Fruit fly (Drosophila melanogaster): Measurements from ENCODE around the gene Mettl14.

Gene Mettl14

DNA sequence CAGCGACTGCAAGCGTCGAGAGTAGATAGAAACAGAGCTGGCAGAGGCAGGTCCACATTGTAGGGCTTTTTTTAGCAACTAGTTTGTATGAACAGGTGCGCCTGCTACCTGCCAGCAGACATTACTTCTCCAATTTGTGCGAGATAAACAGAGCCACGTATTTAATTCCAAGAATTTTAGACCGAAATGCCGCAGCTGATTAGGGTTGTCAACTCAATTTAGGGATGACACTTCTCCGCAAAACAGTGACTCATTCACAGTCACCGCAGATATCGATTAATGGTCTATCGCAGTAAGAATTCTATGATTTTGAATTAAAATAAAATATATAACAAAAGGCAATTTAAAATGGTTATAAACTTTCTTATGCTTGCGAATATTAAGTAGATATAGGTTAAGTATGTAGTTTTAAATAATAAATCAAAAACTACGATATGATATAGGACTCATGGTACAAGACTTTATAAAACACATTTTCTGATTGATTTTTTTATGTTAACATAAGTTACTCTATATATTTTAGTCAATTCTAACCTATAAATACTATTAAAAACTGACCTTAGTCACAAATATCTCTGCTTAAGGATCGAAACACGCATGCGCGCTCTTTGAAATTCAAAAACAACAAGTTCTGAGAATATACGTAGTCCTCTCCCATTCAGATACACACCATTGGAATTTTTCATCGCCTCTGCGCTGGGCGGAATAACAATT, 5.3 kb upstream of the Mettl14 start, which contains the start of the genes wol and Scgalpha:
wol (minus strand) TSS at position 220 of the 714 bp plus-strand sequence.
Scgalpha (plus strand) TSS at position 664 of the 714 bp plus-strand sequence.
- TF ChIP-seq Hr38 (GFP tag; optimal IDR thresholded peaks at IDR 0.05) (no peak), esn (GFP tag; optimal IDR thresholded peaks at IDR 0.05) (peak; percentile 0)

dm6 chr2L:8304635-8305034, 3.6 kb upstream of the Mettl14 start:
- TF ChIP-seq CG34406 (GFP tag; optimal IDR thresholded peaks at IDR 0.05), result no peak
- TF ChIP-seq CG1621 (tag; optimal IDR thresholded peaks at IDR 0.05), result no peak
- TF ChIP-seq dac (GFP tag; optimal IDR thresholded peaks at IDR 0.05), result no peak
- TF ChIP-seq CG8632 (GFP tag; optimal IDR thresholded peaks at IDR 0.05), result no peak
- TF ChIP-seq Eip93F (GFP tag; optimal IDR thresholded peaks at IDR 0.05), result no peak
- no peak for TF ChIP-seq Ets21C (GFP tag; optimal IDR thresholded peaks at IDR 0.05)
- TF ChIP-seq CG10669 (GFP tag; optimal IDR thresholded peaks at IDR 0.05), result no peak

DNA sequence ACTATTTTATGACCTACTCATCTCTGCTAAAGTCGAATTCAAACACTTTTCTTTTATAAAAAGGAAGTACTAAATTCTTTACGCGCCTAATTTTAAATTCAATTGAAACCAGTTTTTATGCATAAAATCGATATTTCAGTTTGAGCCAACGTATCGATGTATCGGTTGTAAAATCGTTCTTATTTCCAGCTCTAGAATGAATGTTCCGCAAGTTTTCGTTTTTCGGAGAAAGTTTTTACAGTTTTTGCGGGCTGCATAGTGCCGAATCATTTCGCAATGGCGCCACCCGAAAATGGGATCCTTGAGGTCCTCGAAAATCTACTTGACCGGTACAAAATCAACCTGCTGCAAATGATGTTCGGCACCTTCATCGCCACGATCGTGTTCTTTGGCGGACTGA, 2.8 kb upstream of the Mettl14 start, which contains the start of gene CG7840:
CG7840 (plus strand) TSS at position 178 of the 400 bp plus-strand sequence.
- TF ChIP-seq CG16779 (tag; optimal IDR thresholded peaks at IDR 0.05), result no peak
- TF ChIP-seq Blimp-1 (GFP tag; optimal IDR thresholded peaks at IDR 0.05), result peak; percentile 14
- TF ChIP-seq salr (GFP tag; optimal IDR thresholded peaks at IDR 0.05), result no peak

- peak; percentile 89 for TF ChIP-seq topi (GFP tag; optimal IDR thresholded peaks at IDR 0.05)
- peak; percentile 97 for TF ChIP-seq Eip78C (GFP tag)
- no peak for TF ChIP-seq Smox (GFP tag; optimal IDR thresholded peaks at IDR 0.05)
- peak; percentile 94 for TF ChIP-seq CG8119 (GFP tag; IDR thresholded peaks at IDR 0.05)
- no peak for TF ChIP-seq CG6808 (GFP tag; optimal IDR thresholded peaks at IDR 0.05)
- TF ChIP-seq dac (GFP tag; optimal IDR thresholded peaks at IDR 0.05), result no peak
- TF ChIP-seq CG4318 (GFP tag; optimal IDR thresholded peaks at IDR 0.05), result no peak
- peak; percentile 89 for TF ChIP-seq CG8632 (GFP tag; optimal IDR thresholded peaks at IDR 0.05)
- peak in 1 of 2 experiments; percentile 54 for TF ChIP-seq salr (GFP tag; optimal IDR thresholded peaks at IDR 0.05)
- TF ChIP-seq Hr38 (GFP tag; optimal IDR thresholded peaks at IDR 0.05), result peak; percentile 37
- TF ChIP-seq fd85E (GFP tag; optimal IDR thresholded peaks at IDR 0.05), result no peak
- peak; percentile 85 for TF ChIP-seq CG8319 (GFP tag; optimal IDR thresholded peaks at IDR 0.05)
- TF ChIP-seq CG32006 (GFP tag; optimal IDR thresholded peaks at IDR 0.05), result no peak
- no peak for TF ChIP-seq CG10669 (GFP tag; optimal IDR thresholded peaks at IDR 0.05)
- no peak for TF ChIP-seq CG6276 (GFP tag; optimal IDR thresholded peaks at IDR 0.05)
- TF ChIP-seq Sox14 (GFP tag; optimal IDR thresholded peaks at IDR 0.05), result peak; percentile 94
- peak; percentile 84 for TF ChIP-seq cyc (GFP tag; optimal IDR thresholded peaks at IDR 0.05)
- peak; percentile 91 for TF ChIP-seq Hr39 (GFP tag; optimal IDR thresholded peaks at IDR 0.05)
- peak; percentile 79 for TF ChIP-seq CG1621 (tag; optimal IDR thresholded peaks at IDR 0.05)
- TF ChIP-seq acj6 (GFP tag; optimal IDR thresholded peaks at IDR 0.05), result peak; percentile 91
- TF ChIP-seq Sox15 (GFP tag; optimal IDR thresholded peaks at IDR 0.05), result peak; percentile 69
- peak; percentile 95 for TF ChIP-seq esn (GFP tag; optimal IDR thresholded peaks at IDR 0.05)
- no peak for TF ChIP-seq Eip93F (GFP tag; optimal IDR thresholded peaks at IDR 0.05)
- peak; percentile 80 for TF ChIP-seq Lpt (GFP tag; optimal IDR thresholded peaks at IDR 0.05)
- peak; percentile 82 for TF ChIP-seq CG3032 (tag; optimal IDR thresholded peaks at IDR 0.05)
- no peak for TF ChIP-seq CG16779 (tag; optimal IDR thresholded peaks at IDR 0.05)
- TF ChIP-seq fd59A (GFP tag; optimal IDR thresholded peaks at IDR 0.05), result peak; percentile 73
- TF ChIP-seq Blimp-1 (GFP tag; optimal IDR thresholded peaks at IDR 0.05), result peak; percentile 55
- TF ChIP-seq CG31627 (GFP tag; optimal IDR thresholded peaks at IDR 0.05), result peak; percentile 94
- TF ChIP-seq lz (GFP tag; optimal IDR thresholded peaks at IDR 0.05), result peak; percentile 92
- TF ChIP-seq Ets21C (GFP tag; optimal IDR thresholded peaks at IDR 0.05), result no peak
- no peak for TF ChIP-seq CG9139 (GFP tag; optimal IDR thresholded peaks at IDR 0.05)
- peak; percentile 93 for TF ChIP-seq CG34406 (GFP tag; optimal IDR thresholded peaks at IDR 0.05)
- no peak for TF ChIP-seq net (GFP tag; optimal IDR thresholded peaks at IDR 0.05)
- TF ChIP-seq CG11902 (GFP tag; optimal IDR thresholded peaks at IDR 0.05), result no peak
- peak; percentile 85 for TF ChIP-seq dsx (GFP tag; optimal IDR thresholded peaks at IDR 0.05; ENCODE audit: poor library complexity, severe bottlenecking)
- TF ChIP-seq fkh (GFP tag; optimal IDR thresholded peaks at IDR 0.05), result peak; percentile 95
- no peak for TF ChIP-seq Eip75B (GFP tag; optimal IDR thresholded peaks at IDR 0.05)
- TF ChIP-seq CG10631 (GFP tag; optimal IDR thresholded peaks at IDR 0.05), result peak; percentile 92
- TF ChIP-seq CG7368 (GFP tag; optimal IDR thresholded peaks at IDR 0.05), result no peak
- TF ChIP-seq spab (GFP tag; optimal IDR thresholded peaks at IDR 0.05), result no peak
- peak; percentile 97 for TF ChIP-seq achi (GFP tag; optimal IDR thresholded peaks at IDR 0.05)
Observed at dm6 chr2L:8311091-8311490, 2.9 kb downstream of the Mettl14 start, which contains the start of the genes CG7810 and CG7806. TSS of gene CG7810 (minus strand) at chr2L:8311195. TSS of gene CG7806 (plus strand) at chr2L:8311399.

Data from whole organism, prepupa.